Worm (Caenorhabditis elegans) whole organism, midembryonic: ENCODE data around the gene C45H4.21.
"Not testable (repeated sequence)": the region's sequence is repeated elsewhere in the genome, so short reads cannot be mapped to it uniquely, and the experiment has no call there.

Source experiments
- T22C8.4 ChIP-seq: fragments of 200-800 bp; sonication (Bioruptor generic); IDR thresholded peaks from 2 replicates; pipeline ENCODE4 v1.3.6; 2022; ENCODE audit warnings: missing genetic modification characterization, missing compliant biosample characterization
- cog-1 ChIP-seq: sonication (generic microtip); optimal IDR thresholded peaks from 2 replicates; lab custom pipeline; 2016; ENCODE audit warnings: missing genetic modification characterization, missing compliant biosample characterization
- flt-1 ChIP-seq: fragments of 200-800 bp; sonication (Bioruptor generic); IDR thresholded peaks from 2 replicates; pipeline ENCODE4 v1.3.6; 2022; ENCODE audit warnings: missing genetic modification characterization, missing compliant biosample characterization
- klf-2 ChIP-seq: fragments of 200-800 bp; sonication (Bioruptor generic); conservative IDR thresholded peaks from 2 replicates; pipeline ENCODE4 v1.3.6; 2022; ENCODE audit warnings: missing genetic modification reagents, missing genetic modification characterization, missing compliant biosample characterization
- med-1 ChIP-seq: sonication (generic microtip); optimal IDR thresholded peaks from 2 replicates; lab custom pipeline; 2017; ENCODE audit warnings: missing genetic modification characterization, mild to moderate bottlenecking, missing compliant biosample characterization, antibody characterized with exemption, missing genetic modification reagents; ENCODE audit not compliant: insufficient read depth
- ref-1 ChIP-seq: fragments of 200-800 bp; sonication (Bioruptor generic); conservative IDR thresholded peaks from 2 replicates; pipeline ENCODE4 v1.3.6; 2022; ENCODE audit warnings: missing genetic modification reagents, missing genetic modification characterization, missing compliant biosample characterization
- tab-1 ChIP-seq: fragments of 200-800 bp; sonication (Bioruptor generic); IDR thresholded peaks from 2 replicates; pipeline ENCODE4 v1.3.6; 2022; ENCODE audit warnings: missing genetic modification characterization, missing compliant biosample characterization
- ztf-23 ChIP-seq: fragments of 200-800 bp; sonication (Bioruptor generic); IDR thresholded peaks from 2 replicates; pipeline ENCODE4 v1.3.6; 2022; ENCODE audit warnings: missing genetic modification reagents, missing genetic modification characterization, missing compliant biosample characterization
- ztf-29 ChIP-seq: fragments of 200-800 bp; sonication (Bioruptor generic); IDR thresholded peaks from 2 replicates; pipeline ENCODE4 v1.3.6; 2022; ENCODE audit warnings: missing genetic modification reagents, missing genetic modification characterization, missing compliant biosample characterization

Gene C45H4.21

ce11 chrV:2150876-2151275 lies 1.5 kb upstream of the C45H4.21 start, which contains the start of gene C45H4.13:
Gene C45H4.13 (minus strand): TSS chrV:2150976.
- no peak for TF ChIP-seq cog-1 (tag; lab: Kevin White, UChicago)
- no peak for TF ChIP-seq ztf-23 (GFP tag; lab: Robert Waterston, UW)
- TF ChIP-seq T22C8.4 (GFP tag; lab: Robert Waterston, UW): no peak
- TF ChIP-seq flt-1 (GFP tag; lab: Robert Waterston, UW): no peak
- TF ChIP-seq ztf-29 (GFP tag; lab: Robert Waterston, UW): no peak
- no peak for TF ChIP-seq klf-2 (GFP tag; lab: Robert Waterston, UW)
- TF ChIP-seq ref-1: no peak
- TF ChIP-seq tab-1 (GFP tag; lab: Robert Waterston, UW): no peak
- no peak for TF ChIP-seq med-1 (GFP tag; lab: Kevin White, UChicago)

ce11 chrV:2146795-2147194 lies 2.5 kb downstream of the C45H4.21 start, which contains the start of gene srbc-20:
Gene srbc-20 (plus strand): TSS chrV:2147095.
- TF ChIP-seq ref-1 (no peak), cog-1 (tag; lab: Kevin White, UChicago) (no peak), T22C8.4 (GFP tag; lab: Robert Waterston, UW) (no peak), tab-1 (GFP tag; lab: Robert Waterston, UW) (no peak), med-1 (GFP tag; lab: Kevin White, UChicago) (no peak), ztf-23 (GFP tag; lab: Robert Waterston, UW) (no peak), ztf-29 (GFP tag; lab: Robert Waterston, UW) (no peak)

- TF ChIP-seq med-1 (GFP tag; lab: Kevin White, UChicago) (no peak), klf-2 (GFP tag; lab: Robert Waterston, UW) (no peak), T22C8.4 (GFP tag; lab: Robert Waterston, UW) (no peak), tab-1 (GFP tag; lab: Robert Waterston, UW) (no peak)
Measured at ce11 chrV:2146044-2146443, 3.3 kb downstream of the C45H4.21 start, which contains the start of gene str-52. Gene str-52 (minus strand): TSS chrV:2146144.

- TF ChIP-seq tab-1, klf-2, T22C8.4 (GFP tag; lab: Robert Waterston, UW): not testable (repeated sequence)
Measured at ce11 chrV:2144408-2144807, 4.9 kb downstream of the C45H4.21 start, which contains the start of gene F22F7.12. Gene F22F7.12 (minus strand): TSS chrV:2144508.

ce11 chrV:2139918-2140317 lies 9.4 kb downstream of the C45H4.21 start, which contains the start of gene F22F7.7:
Gene F22F7.7 (minus strand): TSS chrV:2140042.
- TF ChIP-seq med-1 (GFP tag; lab: Kevin White, UChicago) (no peak), T22C8.4 (GFP tag; lab: Robert Waterston, UW) (no peak), klf-2 (GFP tag; lab: Robert Waterston, UW) (no peak)

- no peak for TF ChIP-seq cog-1 (tag; lab: Kevin White, UChicago)
- TF ChIP-seq ref-1: no peak
- TF ChIP-seq tab-1 (GFP tag; lab: Robert Waterston, UW): no peak
- no peak for TF ChIP-seq ztf-29 (GFP tag; lab: Robert Waterston, UW)
- no peak for TF ChIP-seq flt-1 (GFP tag; lab: Robert Waterston, UW)
- no peak for TF ChIP-seq klf-2 (GFP tag; lab: Robert Waterston, UW)
- TF ChIP-seq T22C8.4 (GFP tag; lab: Robert Waterston, UW): no peak
- no peak for TF ChIP-seq med-1 (GFP tag; lab: Kevin White, UChicago)
Measured at ce11 chrV:2138287-2138686, 11.0 kb downstream of the C45H4.21 start.

- TF ChIP-seq flt-1 (GFP tag; lab: Robert Waterston, UW): no peak
- no peak for TF ChIP-seq T22C8.4 (GFP tag; lab: Robert Waterston, UW)
- no peak for TF ChIP-seq ztf-23 (GFP tag; lab: Robert Waterston, UW)
- TF ChIP-seq klf-2 (GFP tag; lab: Robert Waterston, UW): no peak
- TF ChIP-seq ref-1: no peak
- TF ChIP-seq ztf-29 (GFP tag; lab: Robert Waterston, UW): no peak
- no peak for TF ChIP-seq cog-1 (tag; lab: Kevin White, UChicago)
- TF ChIP-seq tab-1 (GFP tag; lab: Robert Waterston, UW): no peak
- TF ChIP-seq med-1 (GFP tag; lab: Kevin White, UChicago): no peak
Measured at ce11 chrV:2137010-2137409, 12.3 kb downstream of the C45H4.21 start.

- TF ChIP-seq tab-1 (GFP tag; lab: Robert Waterston, UW) (no peak), T22C8.4 (GFP tag; lab: Robert Waterston, UW) (no peak), cog-1 (tag; lab: Kevin White, UChicago) (no peak), flt-1 (GFP tag; lab: Robert Waterston, UW) (no peak), klf-2 (GFP tag; lab: Robert Waterston, UW) (no peak)
Measured at ce11 chrV:2135323-2135722, 14.0 kb downstream of the C45H4.21 start.

ce11 chrV:2134340-2134739 lies 15.0 kb downstream of the C45H4.21 start:
- TF ChIP-seq tab-1 (GFP tag; lab: Robert Waterston, UW) (no peak), cog-1 (tag; lab: Kevin White, UChicago) (no peak), med-1 (GFP tag; lab: Kevin White, UChicago) (no peak), klf-2 (GFP tag; lab: Robert Waterston, UW) (no peak), T22C8.4 (GFP tag; lab: Robert Waterston, UW) (no peak), flt-1 (GFP tag; lab: Robert Waterston, UW) (no peak), ztf-29 (GFP tag; lab: Robert Waterston, UW) (no peak), ztf-23 (GFP tag; lab: Robert Waterston, UW) (no peak), ref-1 (no peak)

ce11 chrV:2133512-2133911 lies 15.8 kb downstream of the C45H4.21 start:
- TF ChIP-seq klf-2 (GFP tag; lab: Robert Waterston, UW): no peak
- no peak for TF ChIP-seq med-1 (GFP tag; lab: Kevin White, UChicago)
- TF ChIP-seq ztf-23 (GFP tag; lab: Robert Waterston, UW): no peak
- no peak for TF ChIP-seq ztf-29 (GFP tag; lab: Robert Waterston, UW)
- TF ChIP-seq cog-1 (tag; lab: Kevin White, UChicago): no peak
- no peak for TF ChIP-seq flt-1 (GFP tag; lab: Robert Waterston, UW)
- no peak for TF ChIP-seq tab-1 (GFP tag; lab: Robert Waterston, UW)
- TF ChIP-seq ref-1: no peak
